Worm (Caenorhabditis elegans) whole organism, L2 larva: ENCODE data around the gene F12A10.9.

Experiments
- ZK546.5 ChIP-seq: sonication (generic microtip); optimal IDR thresholded peaks from 2 replicates; lab custom pipeline; 2017; ENCODE audit warnings: missing biosample characterization, missing genetic modification characterization
- elt-3 ChIP-seq: sonication (generic microtip); optimal IDR thresholded peaks from 2 replicates; lab custom pipeline; 2017; ENCODE audit warnings: missing biosample characterization, missing genetic modification characterization
- fos-1 ChIP-seq: fragments of 150-350 bp; optimal IDR thresholded peaks from 2 replicates; lab custom pipeline; 2014; ENCODE audit warnings: missing biosample characterization, missing genetic modification characterization
- lin-39 ChIP-seq: fragments of 150-350 bp; optimal IDR thresholded peaks from 2 replicates; lab custom pipeline; 2014; ENCODE audit warnings: missing biosample characterization, missing genetic modification reagents, missing genetic modification characterization
- mab-5 ChIP-seq: fragments of 150-350 bp; optimal IDR thresholded peaks from 2 replicates; lab custom pipeline; 2014; ENCODE audit warnings: missing biosample characterization, missing genetic modification characterization
- nhr-23 ChIP-seq: fragments of 150-350 bp; optimal IDR thresholded peaks from 2 replicates; lab custom pipeline; 2014; ENCODE audit warnings: missing biosample characterization, missing genetic modification reagents, missing genetic modification characterization
- snpc-4 ChIP-seq: fragments of 150-350 bp; optimal IDR thresholded peaks from 2 replicates; lab custom pipeline; 2014; ENCODE audit warnings: missing biosample characterization, missing genetic modification characterization
- unc-39 ChIP-seq: fragments of 150-350 bp; optimal IDR thresholded peaks from 2 replicates; lab custom pipeline; 2014; ENCODE audit warnings: missing biosample characterization, missing genetic modification characterization
- unc-62 ChIP-seq: fragments of 150-350 bp; optimal IDR thresholded peaks from 2 replicates; lab custom pipeline; 2014; ENCODE audit warnings: missing biosample characterization, missing genetic modification reagents, missing genetic modification characterization
- ztf-4 ChIP-seq: fragments of 150-350 bp; optimal IDR thresholded peaks from 2 replicates; lab custom pipeline; 2014; ENCODE audit warnings: missing biosample characterization, missing genetic modification characterization

DNA sequence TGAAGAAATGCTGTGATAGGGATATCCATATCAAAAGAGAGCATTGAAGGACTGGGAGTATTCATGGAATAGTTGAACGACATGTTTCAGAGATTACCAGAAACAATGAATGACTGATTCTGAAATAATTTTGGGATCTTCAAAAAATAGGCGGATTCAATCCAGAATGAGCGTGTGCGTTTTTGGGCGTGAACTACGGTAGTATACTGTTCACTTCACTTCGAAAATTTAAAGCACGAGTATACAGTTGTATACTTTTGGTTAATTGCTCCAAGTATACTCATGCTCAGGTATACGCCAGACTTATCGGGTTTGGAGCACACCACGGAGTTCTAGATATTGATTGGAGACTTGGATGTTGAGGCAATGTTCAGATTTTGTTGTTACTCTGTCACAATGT is 26.8 kb downstream of the F12A10.9 start, which contains the start of gene tbx-35:
- no peak for TF ChIP-seq nhr-23 (tag; lab: Kevin White, UChicago)
- TF ChIP-seq lin-39 (tag; lab: Kevin White, UChicago): no peak
- no peak for TF ChIP-seq snpc-4
- TF ChIP-seq fos-1 (tag; lab: Kevin White, UChicago): no peak
- TF ChIP-seq unc-62 (GFP tag; lab: Kevin White, UChicago): no peak
- TF ChIP-seq ZK546.5: no peak
- no peak for TF ChIP-seq ztf-4
- no peak for TF ChIP-seq mab-5 (tag; lab: Kevin White, UChicago)
- no peak for TF ChIP-seq elt-3
- no peak for TF ChIP-seq unc-39 (tag; lab: Kevin White, UChicago)
